Worm (Caenorhabditis elegans) whole organism, early embryonic: ENCODE measurements around the gene Y75B8A.23.

ENCODE experiments used
- B0310.2 ChIP-seq: sonication (generic microtip); optimal IDR thresholded peaks from 2 replicates; lab custom pipeline; 2016; ENCODE audit warnings: mild to moderate bottlenecking, missing genetic modification characterization, missing compliant biosample characterization
- ama-1 ChIP-seq: fragments of 150-350 bp; optimal IDR thresholded peaks from 2 replicates; lab custom pipeline; 2014
- flt-1 ChIP-seq: fragments of 200-800 bp; sonication (Bioruptor generic); IDR thresholded peaks from 2 replicates; pipeline ENCODE4 v1.3.6; 2022; ENCODE audit warnings: missing genetic modification characterization, missing compliant biosample characterization
- hmg-4 ChIP-seq: fragments of 200-800 bp; sonication (Bioruptor generic); optimal IDR thresholded peaks from 2 replicates; lab custom pipeline; 2018; ENCODE audit warnings: mild to moderate bottlenecking, missing genetic modification characterization, missing compliant biosample characterization
- sea-1 ChIP-seq: fragments of 200-800 bp; sonication (Bioruptor generic); conservative IDR thresholded peaks from 2 replicates; pipeline ENCODE4 v1.3.6; 2022; ENCODE audit warnings: missing genetic modification characterization, missing compliant biosample characterization

- TF ChIP-seq B0310.2 (tag; lab: Kevin White, UChicago) (no peak), hmg-4 (no peak), ama-1 (lab: Kevin White, UChicago) (no peak), sea-1 (GFP tag; lab: Robert Waterston, UW) (no peak), flt-1 (no peak)
Measured at ce11 chrIII:12223208-12223607, 27.3 kb upstream of the Y75B8A.23 start.
